Worm (Caenorhabditis elegans) whole organism, L4 larva: ENCODE measurements around the gene magu-2.

ENCODE experiments used
- F10B5.3 ChIP-seq: sonication (generic microtip); optimal IDR thresholded peaks from 2 replicates; lab custom pipeline; 2016; ENCODE audit warnings: mild to moderate bottlenecking, missing genetic modification characterization, missing compliant biosample characterization
- F44E2.7 ChIP-seq: fragments of 200-800 bp; sonication (Bioruptor generic); IDR thresholded peaks from 2 replicates; pipeline ENCODE4 v2.1.2; 2022; ENCODE audit warnings: missing genetic modification characterization, missing compliant biosample characterization
- F49E8.2 ChIP-seq: sonication (generic microtip); optimal IDR thresholded peaks from 2 replicates; lab custom pipeline; 2016; ENCODE audit warnings: missing compliant biosample characterization, mild to moderate bottlenecking, missing genetic modification characterization, borderline replicate concordance
- R02D3.7 ChIP-seq: fragments of 150-350 bp; sonication (generic microtip); optimal IDR thresholded peaks from 3 replicates; lab custom pipeline; 2014; ENCODE audit warnings: missing biosample characterization, missing genetic modification characterization
- Y105C5A.15 ChIP-seq: fragments of 200-800 bp; sonication (Bioruptor generic); IDR thresholded peaks from 2 replicates; pipeline ENCODE4 v1.3.6; 2022; ENCODE audit warnings: missing genetic modification characterization, missing compliant biosample characterization
- Y75B8A.6 ChIP-seq: fragments of 200-800 bp; sonication (Bioruptor generic); IDR thresholded peaks from 2 replicates; pipeline ENCODE4 v1.3.6; 2022; ENCODE audit warnings: missing genetic modification reagents, missing genetic modification characterization, missing compliant biosample characterization
- ZK546.5 ChIP-seq, 2 experiments: sonication (generic microtip); optimal IDR thresholded peaks; 2 replicates each; lab custom pipeline; 2017; ENCODE audit warnings: missing biosample characterization in 2 of 2, missing genetic modification characterization in 2 of 2
- aly-2 ChIP-seq: sonication (generic microtip); optimal IDR thresholded peaks from 2 replicates; lab custom pipeline; 2018; ENCODE audit warnings: missing biosample characterization, missing genetic modification characterization
- ama-1 ChIP-seq: fragments of 150-350 bp; optimal IDR thresholded peaks from 2 replicates; lab custom pipeline; 2014; ENCODE audit warnings: inconsistent platforms, mixed read lengths
- attf-4 ChIP-seq: sonication (generic microtip); optimal IDR thresholded peaks from 3 replicates; lab custom pipeline; 2017; ENCODE audit warnings: missing biosample characterization, missing genetic modification characterization
- ceh-20 ChIP-seq: fragments of 200-800 bp; sonication (Bioruptor generic); IDR thresholded peaks from 2 replicates; pipeline ENCODE4 v1.3.6; 2022; ENCODE audit warnings: missing genetic modification reagents, missing genetic modification characterization, missing compliant biosample characterization
- ceh-32 ChIP-seq: sonication (generic microtip); optimal IDR thresholded peaks from 2 replicates; lab custom pipeline; 2016; ENCODE audit warnings: mild to moderate bottlenecking, missing genetic modification characterization, missing compliant biosample characterization; ENCODE audit not compliant: poor library complexity
- ceh-62 ChIP-seq: sonication (generic microtip); optimal IDR thresholded peaks from 2 replicates; lab custom pipeline; 2017; ENCODE audit warnings: missing biosample characterization, missing genetic modification characterization
- ceh-82 ChIP-seq: sonication (generic microtip); optimal IDR thresholded peaks from 2 replicates; lab custom pipeline; 2017; ENCODE audit warnings: missing biosample characterization, missing genetic modification characterization
- daf-12 ChIP-seq: fragments of 150-350 bp; optimal IDR thresholded peaks from 2 replicates; lab custom pipeline; 2014; ENCODE audit warnings: missing biosample characterization, missing genetic modification reagents, missing genetic modification characterization
- daf-16 ChIP-seq, 3 experiments: sonication (generic microtip); optimal IDR thresholded peaks; 2 replicates each; lab custom pipeline; 2016 to 2017; ENCODE audit warnings: missing genetic modification characterization in 3 of 3, missing genetic modification reagents in 3 of 3, mild to moderate bottlenecking in 2 of 3, missing compliant biosample characterization in 2 of 3, missing biosample characterization in 1 of 3, moderate library complexity in 1 of 3
- dmd-6 ChIP-seq: fragments of 200-800 bp; sonication (Bioruptor generic); IDR thresholded peaks from 2 replicates; pipeline ENCODE4 v1.3.6; 2022; ENCODE audit warnings: missing genetic modification reagents, missing genetic modification characterization, missing compliant biosample characterization
- dmd-8 ChIP-seq: fragments of 200-800 bp; sonication (Bioruptor generic); IDR thresholded peaks from 2 replicates; pipeline ENCODE4 v1.3.6; 2022; ENCODE audit warnings: missing genetic modification characterization, missing compliant biosample characterization
- dmd-9 ChIP-seq: fragments of 200-800 bp; sonication (Bioruptor generic); IDR thresholded peaks from 2 replicates; pipeline ENCODE4 v1.3.6; 2022; ENCODE audit warnings: missing genetic modification reagents, missing genetic modification characterization, missing compliant biosample characterization
- duxl-1 ChIP-seq: sonication (generic microtip); optimal IDR thresholded peaks from 2 replicates; lab custom pipeline; 2016; ENCODE audit warnings: mild to moderate bottlenecking, missing genetic modification characterization, moderate library complexity, missing compliant biosample characterization; ENCODE audit not compliant: poor library complexity
- dve-1 ChIP-seq: sonication (generic microtip); optimal IDR thresholded peaks from 2 replicates; lab custom pipeline; 2017; ENCODE audit warnings: antibody characterized with exemption, mild to moderate bottlenecking, missing genetic modification characterization, missing compliant biosample characterization; ENCODE audit not compliant: insufficient read depth
- egl-27 ChIP-seq: sonication (generic microtip); optimal IDR thresholded peaks from 3 replicates; lab custom pipeline; 2017; ENCODE audit warnings: missing biosample characterization, missing genetic modification reagents, missing genetic modification characterization
- egl-43 ChIP-seq: fragments of 200-800 bp; sonication (Bioruptor generic); IDR thresholded peaks from 2 replicates; pipeline ENCODE4 v1.3.6; 2022; ENCODE audit warnings: missing genetic modification reagents, missing genetic modification characterization, missing compliant biosample characterization
- hif-1 ChIP-seq, 2 experiments: sonication (generic microtip); optimal IDR thresholded peaks; 2 replicates each; lab custom pipeline; 2016 to 2017; ENCODE audit warnings: missing compliant biosample characterization in 2 of 2, missing genetic modification characterization in 2 of 2, missing genetic modification reagents in 2 of 2, missing genotype in 2 of 2, mild to moderate bottlenecking in 1 of 2
- hlh-11 ChIP-seq: fragments of 200-800 bp; sonication (Bioruptor generic); optimal IDR thresholded peaks from 2 replicates; lab custom pipeline; 2018; ENCODE audit warnings: mild to moderate bottlenecking, missing genetic modification characterization, missing compliant biosample characterization
- lim-7 ChIP-seq: fragments of 200-800 bp; sonication (Bioruptor generic); IDR thresholded peaks from 2 replicates; pipeline ENCODE4 v1.3.6; 2022; ENCODE audit warnings: missing genetic modification characterization, missing compliant biosample characterization
- lin-13 ChIP-seq: fragments of 150-350 bp; optimal IDR thresholded peaks from 2 replicates; lab custom pipeline; 2014; ENCODE audit warnings: missing biosample characterization, missing genetic modification reagents, missing genetic modification characterization
- lin-15B ChIP-seq: fragments of 150-350 bp; sonication (generic microtip); optimal IDR thresholded peaks from 3 replicates; lab custom pipeline; 2014; ENCODE audit warnings: missing biosample characterization, missing genetic modification characterization
- lin-38 ChIP-seq: fragments of 200-800 bp; sonication (Bioruptor generic); IDR thresholded peaks from 2 replicates; pipeline ENCODE4 v1.3.6; 2022; ENCODE audit warnings: missing genetic modification reagents, missing genetic modification characterization, missing compliant biosample characterization
- lin-39 ChIP-seq: fragments of 150-350 bp; optimal IDR thresholded peaks from 2 replicates; lab custom pipeline; 2014; ENCODE audit warnings: missing biosample characterization, missing genetic modification reagents, missing genetic modification characterization
- lsy-2 ChIP-seq, 2 experiments: fragments of 150-350 bp in 1 of 2; sonication (generic microtip) in 1 of 2; optimal IDR thresholded peaks; 2 replicates each; lab custom pipeline; 2014 to 2017; ENCODE audit warnings: missing biosample characterization in 2 of 2, missing genetic modification characterization in 2 of 2
- nhr-11 ChIP-seq: fragments of 150-350 bp; optimal IDR thresholded peaks from 2 replicates; lab custom pipeline; 2014; ENCODE audit warnings: missing biosample characterization, missing genetic modification characterization
- nhr-111 ChIP-seq: fragments of 200-800 bp; sonication (Bioruptor generic); optimal IDR thresholded peaks from 2 replicates; lab custom pipeline; 2018; ENCODE audit warnings: mild to moderate bottlenecking, missing genetic modification characterization, missing compliant biosample characterization
- nhr-28 ChIP-seq: fragments of 150-350 bp; optimal IDR thresholded peaks from 2 replicates; lab custom pipeline; 2014; ENCODE audit warnings: missing biosample characterization, missing genetic modification characterization
- nhr-41 ChIP-seq: fragments of 200-800 bp; sonication (Bioruptor generic); IDR thresholded peaks from 2 replicates; pipeline ENCODE4 v1.3.6; 2022; ENCODE audit warnings: missing genetic modification reagents, missing genetic modification characterization, missing compliant biosample characterization
- nhr-42 ChIP-seq: fragments of 200-800 bp; sonication (Bioruptor generic); IDR thresholded peaks from 2 replicates; pipeline ENCODE4 v1.3.6; 2022; ENCODE audit warnings: missing genetic modification characterization, missing compliant biosample characterization
- nhr-76 ChIP-seq: fragments of 150-350 bp; optimal IDR thresholded peaks from 2 replicates; lab custom pipeline; 2014; ENCODE audit warnings: missing biosample characterization, missing genetic modification characterization
- nhr-77 ChIP-seq: fragments of 150-350 bp; optimal IDR thresholded peaks from 2 replicates; lab custom pipeline; 2014; ENCODE audit warnings: missing biosample characterization, missing genetic modification characterization
- pha-4 ChIP-seq, 2 experiments: fragments of 150-350 bp in 1 of 2; fragments of 200-800 bp in 1 of 2; sonication (Bioruptor generic) in 1 of 2; IDR thresholded peaks in 1 of 2; optimal IDR thresholded peaks in 1 of 2; 2 replicates each; pipeline versions ENCODE4 v1.3.6 to Lab custom; 2014 to 2022; ENCODE audit warnings: missing genetic modification characterization in 2 of 2, missing genetic modification reagents in 2 of 2, missing biosample characterization in 1 of 2, missing compliant biosample characterization in 1 of 2
- pqm-1 ChIP-seq: sonication (generic microtip); optimal IDR thresholded peaks from 2 replicates; lab custom pipeline; 2017; ENCODE audit warnings: missing biosample characterization, missing genetic modification characterization
- saeg-2 ChIP-seq: fragments of 200-800 bp; sonication (Bioruptor generic); IDR thresholded peaks from 2 replicates; pipeline ENCODE4 v1.3.6; 2022; ENCODE audit warnings: missing genetic modification reagents, missing genetic modification characterization, missing compliant biosample characterization
- spr-3 ChIP-seq: fragments of 200-800 bp; sonication (Bioruptor generic); optimal IDR thresholded peaks from 2 replicates; lab custom pipeline; 2018; ENCODE audit warnings: mild to moderate bottlenecking, missing genetic modification characterization, missing compliant biosample characterization
- unc-130 ChIP-seq: sonication (generic microtip); optimal IDR thresholded peaks from 2 replicates; lab custom pipeline; 2016; ENCODE audit warnings: missing genetic modification reagents, missing genetic modification characterization, missing compliant biosample characterization
- unc-39 ChIP-seq: sonication (generic microtip); optimal IDR thresholded peaks from 2 replicates; lab custom pipeline; 2017; ENCODE audit warnings: missing biosample characterization, missing genetic modification characterization
- zag-1 ChIP-seq: fragments of 150-350 bp; optimal IDR thresholded peaks from 2 replicates; lab custom pipeline; 2014; ENCODE audit warnings: missing biosample characterization, missing genetic modification characterization
- zfp-2 ChIP-seq: sonication (generic microtip); optimal IDR thresholded peaks from 2 replicates; lab custom pipeline; 2016; ENCODE audit warnings: mild to moderate bottlenecking, missing genetic modification characterization, missing compliant biosample characterization
- zip-11 ChIP-seq: fragments of 200-800 bp; sonication (Bioruptor generic); IDR thresholded peaks from 2 replicates; pipeline ENCODE4 v1.3.6; 2022; ENCODE audit warnings: missing genetic modification characterization, missing compliant biosample characterization
- zip-2 ChIP-seq: fragments of 150-350 bp; optimal IDR thresholded peaks from 2 replicates; lab custom pipeline; 2014; ENCODE audit warnings: missing biosample characterization, missing genetic modification characterization
- ztf-7 ChIP-seq: fragments of 150-350 bp; optimal IDR thresholded peaks from 2 replicates; lab custom pipeline; 2014; ENCODE audit warnings: missing biosample characterization, missing genetic modification characterization

The magu-2 gene

ce11 chrV:8771599-8771998 is 29.2 kb downstream of the magu-2 start, which contains the start of gene srx-115:
srx-115 (plus strand) TSS chrV:8771899.
- TF ChIP-seq nhr-28 (tag; lab: Kevin White, UChicago) (no peak), dve-1 (tag; lab: Kevin White, UChicago) (no peak), nhr-77 (tag; lab: Kevin White, UChicago) (no peak), lin-38 (GFP tag; lab: Robert Waterston, UW) (no peak), ceh-20 (no peak), ceh-82 (tag; lab: Kevin White, UChicago) (no peak)
- TF ChIP-seq, all 104 proteins: peak for 0

ce11 chrV:8769154-8769553 is 31.7 kb downstream of the magu-2 start:
- no peak for TF ChIP-seq zip-11 (GFP tag; lab: Robert Waterston, UW)
- TF ChIP-seq nhr-41 (GFP tag; lab: Robert Waterston, UW), result no peak
- no peak for TF ChIP-seq lsy-2 (tag; optimal IDR thresholded peaks at IDR 0.05; lab: Kevin White, UChicago)
- no peak for TF ChIP-seq ceh-62 (tag; lab: Kevin White, UChicago)
- no peak for TF ChIP-seq duxl-1 (tag; lab: Kevin White, UChicago)
- no peak for TF ChIP-seq hif-1 (tag; optimal IDR thresholded peaks at IDR 0.05; lab: Kevin White, UChicago)
- no peak for TF ChIP-seq lim-7 (GFP tag; lab: Robert Waterston, UW)
- TF ChIP-seq zip-2 (tag; lab: Kevin White, UChicago), result no peak
- no peak for TF ChIP-seq Y75B8A.6 (GFP tag; lab: Robert Waterston, UW)
- TF ChIP-seq egl-43 (GFP tag; lab: Robert Waterston, UW), result no peak
- no peak for TF ChIP-seq lin-39 (tag; lab: Kevin White, UChicago)
- peak; percentile 74 for TF ChIP-seq pqm-1 (tag; lab: Kevin White, UChicago)
- no peak for TF ChIP-seq R02D3.7
- TF ChIP-seq attf-4 (tag; lab: Kevin White, UChicago), result no peak
- TF ChIP-seq dmd-8 (GFP tag; lab: Robert Waterston, UW), result no peak
- no peak for TF ChIP-seq ama-1 (lab: Kevin White, UChicago)
- no peak for TF ChIP-seq lin-38 (GFP tag; lab: Robert Waterston, UW)
- TF ChIP-seq pha-4 (GFP tag; IDR thresholded peaks at IDR 0.05; lab: Robert Waterston, UW), result no peak
- no peak for TF ChIP-seq pha-4 (tag; optimal IDR thresholded peaks at IDR 0.05; lab: Kevin White, UChicago)
- peak in 1 of 2 experiments; percentile 12 for TF ChIP-seq daf-16 (GFP tag; optimal IDR thresholded peaks at IDR 0.05; lab: Kevin White, UChicago)
- TF ChIP-seq daf-16 (tag; optimal IDR thresholded peaks at IDR 0.05; lab: Kevin White, UChicago), result peak; percentile 80
- no peak for TF ChIP-seq unc-130 (GFP tag; lab: Kevin White, UChicago)
- TF ChIP-seq ceh-32 (tag; lab: Kevin White, UChicago), result no peak
- no peak for TF ChIP-seq ztf-7 (tag; lab: Kevin White, UChicago)
- TF ChIP-seq ZK546.5 (tag; optimal IDR thresholded peaks at IDR 0.05; lab: Kevin White, UChicago), result no peak
- no peak for TF ChIP-seq lin-15B
- no peak for TF ChIP-seq nhr-111 (GFP tag; lab: Kevin White, UChicago)
- no peak for TF ChIP-seq daf-12 (tag; lab: Kevin White, UChicago)
- peak; percentile 84 for TF ChIP-seq hlh-11
- TF ChIP-seq egl-27 (tag; lab: Kevin White, UChicago), result no peak
- no peak for TF ChIP-seq aly-2 (tag; lab: Kevin White, UChicago)
- no peak for TF ChIP-seq F49E8.2 (tag; lab: Kevin White, UChicago)
- TF ChIP-seq lin-13, result no peak
- no peak for TF ChIP-seq zag-1
- no peak for TF ChIP-seq nhr-11 (tag; lab: Kevin White, UChicago)
- TF ChIP-seq zfp-2 (tag; lab: Kevin White, UChicago), result no peak
- no peak for TF ChIP-seq nhr-42 (GFP tag; lab: Robert Waterston, UW)
- peak; percentile 80 for TF ChIP-seq dve-1 (tag; lab: Kevin White, UChicago)
- no peak for TF ChIP-seq spr-3 (GFP tag; lab: Kevin White, UChicago)
- TF ChIP-seq nhr-28 (tag; lab: Kevin White, UChicago), result peak; percentile 82
- no peak for TF ChIP-seq Y105C5A.15
- TF ChIP-seq F10B5.3 (tag; lab: Kevin White, UChicago), result no peak
- peak; percentile 95 for TF ChIP-seq dmd-6 (GFP tag; lab: Robert Waterston, UW)
- TF ChIP-seq unc-39 (tag; lab: Kevin White, UChicago), result no peak
- TF ChIP-seq saeg-2 (GFP tag; lab: Robert Waterston, UW), result peak; percentile 79
- no peak for TF ChIP-seq dmd-9
- TF ChIP-seq ceh-82 (tag; lab: Kevin White, UChicago), result no peak
- no peak for TF ChIP-seq F44E2.7 (GFP tag; lab: Robert Waterston, UW)
- no peak for TF ChIP-seq nhr-76 (tag; lab: Kevin White, UChicago)
